Worm (Caenorhabditis elegans): ENCODE measurements around the gene T20D3.14.

ce11 chrIV:9316068-9316681 is 19.5 kb downstream of the T20D3.14 start, which contains the start of the genes F49C12.9 and rpn-7:
- no peak; the same call in 1 of the 2 replicates for TF ChIP-seq flt-1 (GFP tag; IDR thresholded peaks at IDR 0.05)
- peak; percentile 15 for TF ChIP-seq ceh-13 (GFP tag; optimal IDR thresholded peaks at IDR 0.05)
- TF ChIP-seq tbx-37 (GFP tag; conservative IDR thresholded peaks at IDR 0.05): peak; percentile 43; the same call in 1 of the 2 replicates
- no peak for TF ChIP-seq ama-1 (optimal IDR thresholded peaks at IDR 0.05)
- no peak for TF ChIP-seq hnd-1 (tag; optimal IDR thresholded peaks at IDR 0.05)

All from whole organism, early embryonic.